Fruit fly (Drosophila melanogaster): ENCODE data around the gene CG7173.

DNA sequence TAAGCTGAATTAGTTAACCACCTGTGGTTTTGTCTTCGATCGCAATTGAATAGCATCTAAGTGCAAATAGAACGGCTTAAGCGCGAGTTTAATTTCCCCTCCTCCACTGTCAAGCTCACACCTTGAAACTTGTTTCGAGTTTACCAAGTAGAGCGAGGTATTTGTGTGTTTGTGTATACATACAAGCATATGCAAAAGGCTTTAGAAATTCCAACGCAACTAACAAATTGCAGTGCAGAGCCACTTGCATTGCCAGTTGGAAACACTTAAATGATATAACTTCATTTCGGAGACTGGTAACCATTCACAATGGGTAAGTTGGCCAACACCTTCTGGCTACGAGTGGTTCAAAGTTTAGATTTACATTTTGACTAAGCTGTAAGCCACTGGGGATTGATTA, 50.1 kb downstream of the CG7173 start:
- TF ChIP-seq psq (GFP tag; optimal IDR thresholded peaks at IDR 0.05): no peak
- TF ChIP-seq Mio (GFP tag; optimal IDR thresholded peaks at IDR 0.05): no peak
- TF ChIP-seq usp (GFP tag; optimal IDR thresholded peaks at IDR 0.05): no peak
- no peak for TF ChIP-seq Myc (optimal IDR thresholded peaks at IDR 0.05)
- TF ChIP-seq Hr78 (GFP tag; optimal IDR thresholded peaks at IDR 0.05): no peak
- no peak for TF ChIP-seq Rel (GFP tag; optimal IDR thresholded peaks at IDR 0.05)
- TF ChIP-seq Rel (tag; optimal IDR thresholded peaks at IDR 0.05): no peak
- TF ChIP-seq woc (GFP tag; optimal IDR thresholded peaks at IDR 0.05): no peak
- TF ChIP-seq lola (GFP tag; optimal IDR thresholded peaks at IDR 0.05): no peak
- TF ChIP-seq N (GFP tag; optimal IDR thresholded peaks at IDR 0.05): no peak
- TF ChIP-seq CrebA (GFP tag; optimal IDR thresholded peaks at IDR 0.05; ENCODE audit: borderline replicate concordance): no peak
- no peak for TF ChIP-seq pan (optimal IDR thresholded peaks at IDR 0.05)
- TF ChIP-seq Abd-B (GFP tag; optimal IDR thresholded peaks at IDR 0.05): no peak
- no peak for TF ChIP-seq Hnf4 (GFP tag; optimal IDR thresholded peaks at IDR 0.05)
- no peak for TF ChIP-seq h (GFP tag; optimal IDR thresholded peaks at IDR 0.05)

Measured in whole organism, wandering third instar larva.